Fruit fly (Drosophila melanogaster): ENCODE data around the gene CG46439.

CG46439 gene

dm6 chr3L:11091943-11092609, 4.0 kb downstream of the CG46439 start:
- peak; percentile 1 for TF ChIP-seq noc (tag; optimal IDR thresholded peaks at IDR 0.05)

DNA sequence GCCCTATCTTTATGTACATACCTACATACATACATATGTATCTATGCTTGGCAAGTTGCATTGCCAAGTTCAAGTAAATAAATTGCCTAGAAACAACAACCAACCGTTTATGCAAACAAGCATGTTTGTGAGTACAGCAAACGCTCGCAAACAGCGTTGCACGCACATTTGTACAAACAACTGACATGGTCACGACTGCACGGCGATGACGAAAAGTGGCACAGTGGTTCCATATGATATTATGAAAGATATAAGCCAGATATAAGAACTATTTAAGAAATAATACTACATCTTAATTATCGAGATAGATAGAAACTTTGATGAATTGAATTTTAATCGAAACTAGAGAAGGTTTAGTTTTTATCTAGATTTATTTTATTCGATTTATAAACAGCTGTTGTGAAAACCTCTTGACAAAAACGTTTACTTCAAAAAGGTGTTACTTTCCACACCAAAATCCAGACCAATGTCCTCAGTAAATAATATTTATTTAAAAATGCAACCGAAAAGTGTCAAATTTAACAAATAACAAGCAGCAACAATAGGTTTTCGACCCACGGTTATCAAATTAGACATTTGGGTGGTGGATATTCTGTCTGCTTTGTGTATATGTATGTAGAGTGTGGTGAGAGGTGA, 6.1 kb downstream of the CG46439 start:
- TF ChIP-seq noc (tag; optimal IDR thresholded peaks at IDR 0.05), result peak; percentile 81

dm6 chr3L:11085810-11086209, 10.2 kb downstream of the CG46439 start:
- no peak for TF ChIP-seq noc (tag; optimal IDR thresholded peaks at IDR 0.05)

dm6 chr3L:11084557-11085231, 11.4 kb downstream of the CG46439 start:
- peak; percentile 93 for TF ChIP-seq noc (tag; optimal IDR thresholded peaks at IDR 0.05)

- no peak for TF ChIP-seq noc (tag; optimal IDR thresholded peaks at IDR 0.05)
Measured at dm6 chr3L:11083605-11084004, 12.4 kb downstream of the CG46439 start.

- no peak for TF ChIP-seq noc (tag; optimal IDR thresholded peaks at IDR 0.05)
Measured at dm6 chr3L:11074043-11074853, 21.8 kb downstream of the CG46439 start, which contains the start of the genes Pfdn2 and Noc1. Gene Pfdn2, minus strand, starts transcription at chr3L:11074388. Gene Noc1, plus strand, starts transcription at chr3L:11074769.

dm6 chr3L:11071057-11071456, 25.0 kb downstream of the CG46439 start:
- TF ChIP-seq noc (tag; optimal IDR thresholded peaks at IDR 0.05), result no peak

DNA sequence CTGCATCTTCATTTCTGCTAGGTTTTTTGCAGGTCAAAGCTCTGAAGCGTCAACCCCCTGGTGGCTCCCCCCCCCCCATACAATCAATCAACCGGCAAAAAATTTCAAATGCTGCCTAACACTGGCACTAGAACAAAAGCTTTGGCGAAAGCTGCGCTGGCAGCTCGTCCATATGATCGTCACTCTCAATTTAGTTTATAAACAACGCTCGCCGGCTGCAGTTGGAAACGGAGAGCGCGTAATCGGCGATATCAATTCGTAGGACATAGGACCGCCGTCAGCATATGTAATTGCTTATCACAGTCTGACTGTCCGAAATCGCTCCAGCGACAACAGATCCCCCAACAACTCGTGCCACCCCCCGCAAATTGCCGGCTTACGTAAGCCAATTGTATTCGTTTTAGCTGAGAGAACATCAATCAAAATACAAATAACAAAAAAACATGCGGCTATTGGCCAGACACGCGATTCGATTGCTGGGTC, 25.6 kb downstream of the CG46439 start, which contains the start of gene Mocs1:
Gene Mocs1 (plus strand): TSS at position 155 of the 483 bp plus-strand sequence.
- peak; percentile 67 for TF ChIP-seq noc (tag; optimal IDR thresholded peaks at IDR 0.05)

DNA sequence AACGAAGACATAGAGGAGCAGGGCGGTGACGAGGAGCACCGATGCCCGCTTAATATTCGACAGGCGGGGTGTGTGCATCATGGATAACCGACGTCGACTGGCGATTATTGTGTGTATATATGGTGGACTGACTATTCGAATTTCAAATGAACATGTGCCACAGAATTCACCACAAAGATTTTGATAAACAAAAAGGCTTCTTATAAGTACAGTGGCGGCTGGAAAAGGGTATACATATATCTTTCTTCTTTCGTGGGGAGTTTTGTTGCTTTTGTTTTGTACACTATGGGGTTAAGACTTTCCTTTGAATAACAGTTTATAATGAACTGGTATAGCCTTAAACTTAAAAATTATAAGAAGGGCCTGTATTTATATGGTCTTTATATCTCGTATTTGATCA, 26.3 kb downstream of the CG46439 start, which contains the start of gene CG6310:
Gene CG6310 (minus strand): TSS at position 101 of the 400 bp plus-strand sequence.
- no peak for TF ChIP-seq noc (tag; optimal IDR thresholded peaks at IDR 0.05)

- TF ChIP-seq noc (tag; optimal IDR thresholded peaks at IDR 0.05), result no peak
Measured at dm6 chr3L:11065850-11066249, 30.2 kb downstream of the CG46439 start.

DNA sequence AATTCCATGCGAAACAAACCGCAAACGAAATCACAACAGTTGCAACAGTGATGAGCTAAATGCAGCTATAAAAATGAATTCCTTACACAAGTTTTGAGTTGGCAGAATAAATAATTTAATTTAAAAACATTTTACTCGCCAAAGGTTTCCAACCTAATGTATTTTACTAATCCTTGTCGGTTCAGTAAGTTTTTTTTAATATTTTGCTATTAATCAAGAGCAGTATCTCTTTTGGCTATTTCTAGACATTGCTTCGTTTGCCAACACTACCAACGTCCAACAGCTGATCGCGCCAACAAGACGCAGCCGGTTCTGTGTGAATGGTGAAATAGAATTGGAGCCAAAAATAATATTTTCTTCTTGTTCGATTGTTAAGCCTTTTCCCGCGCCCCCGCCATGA, 31.4 kb downstream of the CG46439 start, which contains the start of the genes CG32075, CG45101 and SuUR:
Gene CG32075 (minus strand): TSS at position 253 of the 400 bp plus-strand sequence.
Gene CG45101 (plus strand): TSS at position 303 of the 400 bp plus-strand sequence.
Gene SuUR (plus strand): TSS at position 303 of the 400 bp plus-strand sequence.
- TF ChIP-seq noc (tag; optimal IDR thresholded peaks at IDR 0.05), result peak; percentile 79

DNA sequence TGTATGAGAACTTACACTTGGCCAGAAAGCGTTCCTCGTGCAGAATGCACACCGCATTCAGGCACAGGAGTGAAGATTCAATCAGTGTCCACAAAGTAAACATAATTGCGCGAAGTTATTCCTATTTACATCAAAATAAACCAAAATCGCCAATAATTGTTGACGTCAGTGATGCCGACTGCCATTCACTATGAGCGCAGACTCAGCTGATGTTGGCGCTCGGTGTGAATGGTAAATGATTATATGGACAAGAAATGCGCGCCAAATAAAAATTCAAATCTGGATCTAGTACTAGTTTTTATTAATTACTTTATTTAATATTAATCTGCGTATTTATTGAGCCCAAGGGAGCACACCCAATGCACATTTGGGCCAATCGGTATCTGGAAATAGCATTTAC, 33.6 kb downstream of the CG46439 start, which contains the start of gene CG32069:
Gene CG32069 (minus strand): TSS at position 174 of the 400 bp plus-strand sequence.
- no peak for TF ChIP-seq noc (tag; optimal IDR thresholded peaks at IDR 0.05)

dm6 chr3L:11061200-11061599, 34.8 kb downstream of the CG46439 start, which contains the start of the genes CG6321 and Blos2:
Gene CG6321, minus strand, starts transcription at chr3L:11061224.
Gene Blos2, plus strand, starts transcription at chr3L:11061571.
- peak; percentile 83 for TF ChIP-seq noc (tag; optimal IDR thresholded peaks at IDR 0.05)

DNA sequence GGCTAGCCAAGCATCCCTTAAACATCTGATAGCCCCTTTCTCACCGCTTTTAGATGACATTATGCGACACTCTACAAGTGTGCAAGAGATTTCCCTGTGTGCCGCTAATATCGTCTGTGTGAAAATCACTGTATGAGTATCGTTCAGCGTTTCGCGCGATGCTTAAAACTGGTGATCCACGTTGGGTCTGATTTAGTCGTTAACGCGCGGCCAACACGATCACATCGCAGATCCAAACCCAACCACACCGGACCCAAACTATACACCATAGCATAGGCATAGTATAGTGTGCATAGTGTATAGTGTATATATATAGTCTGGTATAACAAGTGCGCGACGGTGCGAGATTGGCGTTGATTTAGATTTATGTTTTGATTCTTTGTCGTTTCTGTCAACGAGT, 42.2 kb downstream of the CG46439 start, which contains the start of gene CG7888:
Gene CG7888 (plus strand): TSS at position 193 of the 400 bp plus-strand sequence.
- TF ChIP-seq noc (tag; optimal IDR thresholded peaks at IDR 0.05), result no peak

- TF ChIP-seq noc (tag; optimal IDR thresholded peaks at IDR 0.05), result no peak
Measured at dm6 chr3L:11052760-11053259, 43.2 kb downstream of the CG46439 start.
